Fruit fly (Drosophila melanogaster) whole organism, wandering third instar larva: ENCODE data around the gene CG9331.

Source experiments
- CG32264 ChIP-seq: fragments of 200-800 bp; sonication (Bioruptor generic); optimal IDR thresholded peaks from 2 replicates; lab custom pipeline; 2016; ENCODE audit warnings: missing biosample characterization, missing genetic modification characterization
- CG9705 ChIP-seq: fragments of 200-800 bp; sonication (Bioruptor generic); optimal IDR thresholded peaks from 2 replicates; lab custom pipeline; 2018; ENCODE audit warnings: missing biosample characterization, mild to moderate bottlenecking, missing genetic modification characterization
- CrebA ChIP-seq: fragments of 200-800 bp; sonication (Bioruptor generic); optimal IDR thresholded peaks from 2 replicates; lab custom pipeline; 2016; ENCODE audit warnings: missing biosample characterization, mild to moderate bottlenecking, missing genetic modification characterization, borderline replicate concordance
- Dfd ChIP-seq: fragments of >200 bp; optimal IDR thresholded peaks from 2 replicates; lab custom pipeline; 2017; ENCODE audit warnings: missing biosample characterization, missing genetic modification characterization
- Dif ChIP-seq: fragments of 200-275, 200-300 bp; sonication (Bioruptor generic); optimal IDR thresholded peaks from 2 replicates; lab custom pipeline; 2018; ENCODE audit warnings: missing biosample characterization, missing genetic modification characterization; ENCODE audit not compliant: partially characterized antibody
- GATAd ChIP-seq: sonication (Bioruptor generic); optimal IDR thresholded peaks from 2 replicates; lab custom pipeline; 2016; ENCODE audit warnings: missing biosample characterization, missing genetic modification characterization
- HLH106 ChIP-seq: fragments of 200-800 bp; optimal IDR thresholded peaks from 3 replicates; lab custom pipeline; 2019; ENCODE audit warnings: missing biosample characterization, mild to moderate bottlenecking, missing genetic modification characterization, moderate library complexity
- Hnf4 ChIP-seq: fragments of 200-800 bp; sonication (Bioruptor generic); optimal IDR thresholded peaks from 2 replicates; lab custom pipeline; 2016; ENCODE audit warnings: missing biosample characterization, mild to moderate bottlenecking, missing genetic modification characterization
- Hr78 ChIP-seq: fragments of >200 bp; optimal IDR thresholded peaks from 2 replicates; lab custom pipeline; 2017; ENCODE audit warnings: missing biosample characterization, missing genetic modification characterization
- Hr83 ChIP-seq: fragments of 200-300 bp; sonication (Bioruptor generic); optimal IDR thresholded peaks from 2 replicates; lab custom pipeline; 2016; ENCODE audit warnings: missing biosample characterization, mild to moderate bottlenecking, missing genetic modification characterization, moderate library complexity; ENCODE audit not compliant: poor library complexity, severe bottlenecking
- Jra ChIP-seq: sonication (Bioruptor generic); optimal IDR thresholded peaks from 2 replicates; lab custom pipeline; 2016; ENCODE audit warnings: missing biosample characterization, missing genetic modification characterization
- Mio ChIP-seq: sonication (Bioruptor generic); optimal IDR thresholded peaks from 2 replicates; lab custom pipeline; 2016; ENCODE audit warnings: missing biosample characterization, missing genetic modification characterization
- Myc ChIP-seq: fragments of >200 bp; optimal IDR thresholded peaks from 2 replicates; lab custom pipeline; 2017
- N ChIP-seq: fragments of >200 bp; optimal IDR thresholded peaks from 2 replicates; lab custom pipeline; 2018; ENCODE audit warnings: missing biosample characterization, missing external identifiers, missing genetic modification characterization
- Rel ChIP-seq, 2 experiments: fragments of 200-800 bp; sonication (Bioruptor generic) in 1 of 2; optimal IDR thresholded peaks; 2 replicates in 1 of 2; 3 replicates in 1 of 2; lab custom pipeline; 2016 to 2019; ENCODE audit warnings: mild to moderate bottlenecking in 2 of 2, missing biosample characterization in 2 of 2, missing genetic modification characterization in 2 of 2, moderate library complexity in 1 of 2
- Sp1 ChIP-seq: fragments of 200-800 bp; sonication (Bioruptor generic); optimal IDR thresholded peaks from 3 replicates; lab custom pipeline; 2019; ENCODE audit warnings: missing biosample characterization, mild to moderate bottlenecking, missing genetic modification characterization, moderate library complexity
- Vsx2 ChIP-seq: fragments of 200-300, 225-300 bp; sonication (Bioruptor generic); optimal IDR thresholded peaks from 2 replicates; lab custom pipeline; 2018; ENCODE audit warnings: missing biosample characterization, missing genetic modification characterization; ENCODE audit not compliant: partially characterized antibody
- br ChIP-seq: fragments of 200-800 bp; sonication (Bioruptor generic); optimal IDR thresholded peaks from 2 replicates; lab custom pipeline; 2016; ENCODE audit warnings: missing biosample characterization, missing genetic modification characterization
- brk ChIP-seq: fragments of 200-800 bp; sonication (Bioruptor generic); optimal IDR thresholded peaks from 2 replicates; lab custom pipeline; 2016; ENCODE audit warnings: missing biosample characterization, mild to moderate bottlenecking, missing genetic modification characterization
- dl ChIP-seq, 2 experiments: fragments of 175-275, 200-275 bp in 1 of 2; fragments of 200-275 bp in 1 of 2; sonication (Bioruptor generic); optimal IDR thresholded peaks; lab custom pipeline; 2018; ENCODE audit warnings: mild to moderate bottlenecking in 2 of 2, missing biosample characterization in 2 of 2, missing genetic modification characterization in 2 of 2, moderate library complexity in 2 of 2; ENCODE audit not compliant: partially characterized antibody in 2 of 2, insufficient read depth in 1 of 2
- dmrt93B ChIP-seq: fragments of 200-800 bp; sonication (Bioruptor generic); optimal IDR thresholded peaks from 2 replicates; lab custom pipeline; 2018; ENCODE audit warnings: missing biosample characterization, mild to moderate bottlenecking, missing genetic modification characterization
- ey ChIP-seq: fragments of 200-800 bp; sonication (Bioruptor generic); optimal IDR thresholded peaks from 2 replicates; lab custom pipeline; 2016; ENCODE audit warnings: missing biosample characterization, missing genetic modification characterization
- foxo ChIP-seq, 2 experiments: fragments of 200-800 bp; sonication (Bioruptor generic); optimal IDR thresholded peaks; 2 replicates in 1 of 2; 3 replicates in 1 of 2; lab custom pipeline; 2016 to 2017; ENCODE audit warnings: missing biosample characterization in 2 of 2, missing genetic modification characterization in 2 of 2
- fru ChIP-seq: fragments of 200-800 bp; sonication (Bioruptor generic); optimal IDR thresholded peaks from 3 replicates; lab custom pipeline; 2016; ENCODE audit warnings: missing biosample characterization, mild to moderate bottlenecking, missing genetic modification characterization
- jim ChIP-seq: fragments of 175-275, 200-325 bp; sonication (Bioruptor generic); optimal IDR thresholded peaks from 2 replicates; lab custom pipeline; 2016; ENCODE audit warnings: missing biosample characterization, mild to moderate bottlenecking, missing genetic modification characterization
- lola ChIP-seq: fragments of >200 bp; optimal IDR thresholded peaks from 2 replicates; lab custom pipeline; 2017; ENCODE audit warnings: missing biosample characterization, missing genetic modification characterization
- pan ChIP-seq: fragments of >200 bp; optimal IDR thresholded peaks from 2 replicates; lab custom pipeline; 2017
- psq ChIP-seq: fragments of 200-800 bp; sonication (Bioruptor generic); optimal IDR thresholded peaks from 3 replicates; lab custom pipeline; 2017; ENCODE audit warnings: missing biosample characterization, mild to moderate bottlenecking, missing genetic modification characterization, moderate library complexity
- sage ChIP-seq: fragments of 200-800 bp; sonication (Bioruptor generic); optimal IDR thresholded peaks from 2 replicates; lab custom pipeline; 2016; ENCODE audit warnings: missing biosample characterization, mild to moderate bottlenecking, missing genetic modification characterization
- tai ChIP-seq: sonication (Bioruptor generic); optimal IDR thresholded peaks from 2 replicates; lab custom pipeline; 2016; ENCODE audit warnings: missing biosample characterization, missing genetic modification characterization
- usp ChIP-seq: fragments of >200 bp; optimal IDR thresholded peaks from 2 replicates; lab custom pipeline; 2017; ENCODE audit warnings: missing biosample characterization, missing genetic modification characterization
- woc ChIP-seq: sonication (Bioruptor generic); optimal IDR thresholded peaks from 2 replicates; lab custom pipeline; 2016; ENCODE audit warnings: missing biosample characterization, mild to moderate bottlenecking, missing genetic modification characterization

CG9331 gene

dm6 chr2L:20822489-20823195, at the start of gene CG9331:
Gene CG9331, plus strand, starts transcription at chr2L:20822828.
- TF ChIP-seq br (GFP tag; lab: Kevin White, UChicago) (no peak), Dif (GFP tag; lab: Kevin White, UChicago) (peak; percentile 38), Vsx2 (GFP tag; lab: Kevin White, UChicago) (peak; percentile 53), Rel (GFP tag; optimal IDR thresholded peaks at IDR 0.05; lab: Kevin White, UChicago) (no peak), Rel (tag; optimal IDR thresholded peaks at IDR 0.05; lab: Kevin White, UChicago) (peak; percentile 56), GATAd (no peak), pan (lab: Kevin White, UChicago) (no peak), CrebA (GFP tag; lab: Kevin White, UChicago) (no peak), fru (GFP tag; lab: Kevin White, UChicago) (no peak), psq (GFP tag; lab: Kevin White, UChicago) (peak; percentile 14), dmrt93B (GFP tag; lab: Kevin White, UChicago) (no peak), dl (GFP tag; optimal IDR thresholded peaks at IDR 0.05; lab: Kevin White, UChicago; ENCODE audit: insufficient read depth in 1 of 2, partially characterized antibody in 2 of 2) (peak in 1 of 2 experiments; percentile 59), woc (GFP tag; lab: Kevin White, UChicago) (peak; percentile 5), Hnf4 (GFP tag; lab: Kevin White, UChicago) (no peak)

dm6 chr2L:20773453-20774054, 49.1 kb upstream of the CG9331 start:
- TF ChIP-seq tai (no peak), GATAd (no peak), Mio (GFP tag; lab: Kevin White, UChicago) (no peak), jim (GFP tag; lab: Kevin White, UChicago) (no peak), dl (GFP tag; optimal IDR thresholded peaks at IDR 0.05; lab: Kevin White, UChicago; ENCODE audit: insufficient read depth in 1 of 2, partially characterized antibody in 2 of 2) (peak in 1 of 2 experiments; percentile 50), CrebA (GFP tag; lab: Kevin White, UChicago) (peak; percentile 75), usp (no peak), foxo (GFP tag; optimal IDR thresholded peaks at IDR 0.05; lab: Kevin White, UChicago) (no peak), br (GFP tag; lab: Kevin White, UChicago) (no peak), ey (GFP tag; lab: Kevin White, UChicago) (no peak), lola (GFP tag; lab: Kevin White, UChicago) (no peak), Myc (lab: Kevin White, UChicago) (no peak), Jra (no peak), Dfd (GFP tag; lab: Kevin White, UChicago) (no peak), brk (GFP tag; lab: Kevin White, UChicago) (no peak), Hnf4 (GFP tag; lab: Kevin White, UChicago) (no peak), CG9705 (GFP tag; lab: Kevin White, UChicago) (no peak), fru (GFP tag; lab: Kevin White, UChicago) (no peak), Vsx2 (GFP tag; lab: Kevin White, UChicago) (no peak), Hr78 (no peak), Rel (GFP tag; optimal IDR thresholded peaks at IDR 0.05; lab: Kevin White, UChicago) (no peak), Rel (tag; optimal IDR thresholded peaks at IDR 0.05; lab: Kevin White, UChicago) (peak; percentile 95), Hr83 (no peak), Dif (GFP tag; lab: Kevin White, UChicago) (no peak), Sp1 (GFP tag; lab: Kevin White, UChicago) (peak; percentile 42), HLH106 (tag; lab: Kevin White, UChicago) (no peak), woc (GFP tag; lab: Kevin White, UChicago) (no peak)

dm6 chr2L:20774464-20774863, 48.2 kb upstream of the CG9331 start:
- TF ChIP-seq Jra (no peak), Hr83 (no peak), Mio (GFP tag; lab: Kevin White, UChicago) (no peak), Hr78 (no peak), N (GFP tag; lab: Kevin White, UChicago) (no peak), CG9705 (GFP tag; lab: Kevin White, UChicago) (no peak), foxo (GFP tag; optimal IDR thresholded peaks at IDR 0.05; lab: Kevin White, UChicago) (no peak), CG32264 (no peak), Vsx2 (GFP tag; lab: Kevin White, UChicago) (no peak), CrebA (GFP tag; lab: Kevin White, UChicago) (no peak), HLH106 (tag; lab: Kevin White, UChicago) (no peak), woc (GFP tag; lab: Kevin White, UChicago) (no peak), dl (GFP tag; optimal IDR thresholded peaks at IDR 0.05; lab: Kevin White, UChicago; ENCODE audit: insufficient read depth in 1 of 2, partially characterized antibody in 2 of 2) (no peak), Rel (GFP tag; optimal IDR thresholded peaks at IDR 0.05; lab: Kevin White, UChicago) (no peak), Rel (tag; optimal IDR thresholded peaks at IDR 0.05; lab: Kevin White, UChicago) (no peak), usp (no peak), fru (GFP tag; lab: Kevin White, UChicago) (no peak), sage (GFP tag; lab: Kevin White, UChicago) (no peak), lola (GFP tag; lab: Kevin White, UChicago) (no peak)
- TF ChIP-seq, all 38 proteins: peak for 0
